Worm (Caenorhabditis elegans) whole organism, mixed stage, embryonic: Measurements from ENCODE around the gene ent-2.

Experiments
- ceh-39 ChIP-seq: fragments of 150-350 bp; optimal IDR thresholded peaks from 2 replicates; lab custom pipeline; 2014; ENCODE audit warnings: missing biosample characterization, missing genetic modification characterization
- ham-2 ChIP-seq: fragments of 200-800 bp; sonication (Bioruptor generic); optimal IDR thresholded peaks from 2 replicates; lab custom pipeline; 2018; ENCODE audit warnings: mild to moderate bottlenecking, missing genetic modification characterization, missing compliant biosample characterization
- lsy-2 ChIP-seq: fragments of 150-350 bp; optimal IDR thresholded peaks from 2 replicates; lab custom pipeline; 2014; ENCODE audit warnings: missing biosample characterization, missing genetic modification characterization
- mab-5 ChIP-seq: fragments of 150-350 bp; optimal IDR thresholded peaks from 2 replicates; lab custom pipeline; 2014; ENCODE audit warnings: missing biosample characterization, missing genetic modification characterization
- mep-1 ChIP-seq: fragments of 150-350 bp; optimal IDR thresholded peaks from 2 replicates; lab custom pipeline; 2017; ENCODE audit warnings: missing biosample characterization, missing genetic modification reagents, missing genetic modification characterization, inconsistent platforms
- nhr-12 ChIP-seq: fragments of 150-350 bp; optimal IDR thresholded peaks from 2 replicates; lab custom pipeline; 2014; ENCODE audit warnings: missing biosample characterization, missing genetic modification characterization
- nhr-2 ChIP-seq: fragments of 150-350 bp; optimal IDR thresholded peaks from 2 replicates; lab custom pipeline; 2014; ENCODE audit warnings: missing biosample characterization, missing genetic modification characterization
- nhr-237 ChIP-seq: fragments of 150-350 bp; optimal IDR thresholded peaks from 2 replicates; lab custom pipeline; 2014; ENCODE audit warnings: missing biosample characterization, missing genetic modification characterization
- nhr-28 ChIP-seq: fragments of 150-350 bp; optimal IDR thresholded peaks from 2 replicates; lab custom pipeline; 2014; ENCODE audit warnings: missing biosample characterization, missing genetic modification characterization
- nhr-76 ChIP-seq: sonication (generic microtip); optimal IDR thresholded peaks from 2 replicates; lab custom pipeline; 2017; ENCODE audit warnings: missing biosample characterization, missing genetic modification characterization
- pha-4 ChIP-seq: fragments of 150-350 bp; optimal IDR thresholded peaks from 2 replicates; lab custom pipeline; 2018; ENCODE audit warnings: missing biosample characterization, missing genetic modification reagents, missing genetic modification characterization
- unc-62 ChIP-seq: fragments of 150-350 bp; optimal IDR thresholded peaks from 2 replicates; lab custom pipeline; 2014; ENCODE audit warnings: missing biosample characterization, missing genetic modification reagents, missing genetic modification characterization

- TF ChIP-seq nhr-76 (tag; lab: Kevin White, UChicago), result no peak
- TF ChIP-seq nhr-237 (tag; lab: Kevin White, UChicago), result no peak
- TF ChIP-seq mep-1 (tag; lab: Kevin White, UChicago), result no peak
- TF ChIP-seq ham-2 (GFP tag; lab: Kevin White, UChicago), result no peak
- TF ChIP-seq lsy-2 (tag; lab: Kevin White, UChicago), result no peak
- TF ChIP-seq nhr-12 (tag; lab: Kevin White, UChicago), result no peak
- TF ChIP-seq ceh-39 (tag; lab: Kevin White, UChicago), result no peak
- no peak for TF ChIP-seq unc-62 (GFP tag; lab: Kevin White, UChicago)
- no peak for TF ChIP-seq pha-4 (tag; lab: Kevin White, UChicago)
- no peak for TF ChIP-seq nhr-28
- no peak for TF ChIP-seq mab-5
- TF ChIP-seq nhr-2, result no peak
These were observed 3.8 kb upstream of the ent-2 start, which contains the start of gene K09A9.8 for ce11 chrX:15597077-15597476.
